Worm (Caenorhabditis elegans): Measurements from ENCODE around the gene chil-8.

chil-8 gene

DNA sequence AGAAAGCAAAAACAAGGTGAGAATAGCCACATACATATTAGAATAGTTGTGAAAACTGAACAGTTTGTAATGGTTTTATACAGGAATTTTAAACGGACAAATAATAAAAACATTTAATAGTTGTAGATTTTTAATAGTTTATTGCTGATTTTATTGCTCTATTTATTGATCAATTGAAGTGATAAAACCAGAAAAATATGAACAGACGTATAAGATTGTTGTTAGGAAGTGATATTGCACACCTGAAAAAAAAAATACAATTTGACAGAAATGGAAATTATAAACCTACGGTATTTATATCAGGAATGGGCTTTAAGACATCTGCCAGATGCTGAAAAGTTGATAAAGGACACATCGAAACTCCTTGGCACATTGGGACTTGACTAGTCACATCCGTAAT lies 45.0 kb upstream of the chil-8 start, which contains the start of gene C05C10.8:
Gene C05C10.8, minus strand, starts transcription at position 101 of the 400 bp plus-strand sequence.
- TF ChIP-seq zip-4 (GFP tag; optimal IDR thresholded peaks at IDR 0.05) (no peak), unc-86 (tag; optimal IDR thresholded peaks at IDR 0.05) (no peak), unc-30 (tag; optimal IDR thresholded peaks at IDR 0.05) (no peak), sox-4 (tag; optimal IDR thresholded peaks at IDR 0.05) (no peak), efl-1 (optimal IDR thresholded peaks at IDR 0.05) (no peak), efl-1 (GFP tag; optimal IDR thresholded peaks at IDR 0.05 in 1 of 2) (peak in 1 of 2 experiments; percentile 32)

DNA sequence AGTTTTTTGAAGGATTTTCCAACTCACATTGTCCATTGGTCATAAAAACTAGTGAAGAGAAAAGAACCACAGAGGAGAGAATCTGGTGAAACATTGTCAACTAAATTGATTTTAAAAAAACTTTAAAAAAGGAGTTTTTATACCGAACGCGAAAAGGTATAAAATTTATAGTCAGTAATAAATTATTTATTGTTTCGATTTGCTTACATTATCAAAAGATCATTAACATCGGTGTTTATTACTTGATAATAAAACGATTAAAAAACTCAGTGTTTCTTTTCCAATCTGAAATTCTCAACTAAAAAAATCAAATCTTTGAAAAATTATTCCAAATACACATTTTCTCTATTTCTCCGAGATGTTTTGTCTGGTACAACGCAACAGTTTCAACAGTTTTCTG lies 43.3 kb upstream of the chil-8 start, which contains the start of gene F26C11.4:
Gene F26C11.4, minus strand, starts transcription at position 101 of the 400 bp plus-strand sequence.
- TF ChIP-seq unc-62 (GFP tag; optimal IDR thresholded peaks at IDR 0.05): no peak
- TF ChIP-seq Y116A8C.19 (tag; optimal IDR thresholded peaks at IDR 0.05; ENCODE audit: borderline replicate concordance): no peak
- no peak for TF ChIP-seq nhr-84 (tag; optimal IDR thresholded peaks at IDR 0.05)
- no peak for TF ChIP-seq sptf-1 (tag; optimal IDR thresholded peaks at IDR 0.05)
- no peak for TF ChIP-seq fkh-8 (tag; optimal IDR thresholded peaks at IDR 0.05)
- no peak for TF ChIP-seq tlp-1 (tag; optimal IDR thresholded peaks at IDR 0.05)

DNA sequence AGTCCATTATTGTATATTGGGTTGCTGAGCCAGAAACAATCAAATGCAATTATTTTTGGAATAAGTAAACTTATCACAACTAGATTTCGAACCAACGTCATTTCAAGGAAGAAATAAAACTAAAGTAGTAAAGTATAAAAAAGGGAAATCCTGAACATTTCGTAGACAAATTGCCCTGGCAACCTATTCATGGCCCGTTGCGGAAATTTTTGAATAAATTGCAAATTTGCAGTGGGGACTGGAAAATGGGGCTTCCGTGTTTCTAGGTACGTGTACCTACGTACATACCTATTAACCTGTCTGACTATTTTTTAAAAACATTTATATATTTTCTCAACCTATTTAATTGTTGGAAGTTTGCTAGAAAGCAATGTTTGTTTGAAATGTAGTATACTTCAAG lies 42.1 kb upstream of the chil-8 start, which contains the start of gene F26C11.3:
Gene F26C11.3, minus strand, starts transcription at position 101 of the 400 bp plus-strand sequence.
- no peak for TF ChIP-seq lin-13 (GFP tag; optimal IDR thresholded peaks at IDR 0.05)

DNA sequence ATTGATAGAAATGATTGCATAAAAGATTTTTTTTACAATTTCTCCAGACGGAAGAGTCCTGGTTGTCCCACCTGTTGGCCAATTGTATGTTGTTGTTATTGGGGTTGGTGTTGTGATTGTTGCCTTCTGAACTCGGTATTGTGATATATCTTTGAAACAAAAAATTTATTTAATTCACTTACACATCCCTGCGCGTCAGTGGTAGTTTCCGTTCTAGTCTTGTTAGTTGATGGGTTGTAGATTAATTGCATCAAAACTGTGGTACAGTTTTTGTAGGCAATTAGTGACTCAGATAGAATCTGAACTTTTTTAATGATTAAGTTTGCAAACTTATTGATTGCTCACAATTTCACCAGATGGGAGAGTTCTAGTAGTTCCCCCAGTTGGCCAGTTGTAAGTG lies 31.6 kb upstream of the chil-8 start:
- TF ChIP-seq efl-1 (optimal IDR thresholded peaks at IDR 0.05): no peak
- peak in 1 of 2 experiments; percentile 62 for TF ChIP-seq efl-1 (GFP tag; optimal IDR thresholded peaks at IDR 0.05 in 1 of 2)
- no peak for TF ChIP-seq unc-62 (GFP tag; optimal IDR thresholded peaks at IDR 0.05)

DNA sequence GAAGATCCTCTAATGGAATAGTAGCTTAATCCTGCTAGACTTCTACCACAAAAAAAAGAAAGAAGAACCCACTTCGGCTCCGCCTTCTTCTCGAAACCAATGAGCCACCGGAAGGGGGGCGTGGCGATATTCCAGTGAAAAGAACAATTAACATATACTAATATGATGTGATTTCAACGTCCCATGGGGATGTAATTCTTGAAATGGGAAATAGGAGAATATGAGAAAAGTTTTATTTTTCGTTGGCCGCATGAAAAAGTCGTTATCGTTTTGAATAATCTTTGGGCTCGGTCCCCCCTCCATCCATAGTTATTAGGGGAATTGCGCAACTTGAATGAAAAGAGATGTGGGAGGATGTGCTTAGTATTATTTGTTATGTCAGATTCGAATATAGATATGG lies 27.4 kb upstream of the chil-8 start, which contains the start of gene unc-4:
Gene unc-4, minus strand, starts transcription at position 101 of the 400 bp plus-strand sequence.
- TF ChIP-seq mep-1 (tag; optimal IDR thresholded peaks at IDR 0.05): no peak
- no peak for TF ChIP-seq unc-86 (tag; optimal IDR thresholded peaks at IDR 0.05)
- TF ChIP-seq nhr-84 (tag; optimal IDR thresholded peaks at IDR 0.05): no peak
- TF ChIP-seq nhr-47 (tag; optimal IDR thresholded peaks at IDR 0.05): no peak
- TF ChIP-seq lir-3 (tag; optimal IDR thresholded peaks at IDR 0.05; ENCODE audit: poor library complexity): no peak
- TF ChIP-seq lsy-2 (tag; optimal IDR thresholded peaks at IDR 0.05): no peak
- TF ChIP-seq snpc-4 (tag; optimal IDR thresholded peaks at IDR 0.05): no peak
- TF ChIP-seq jun-1 (tag; optimal IDR thresholded peaks at IDR 0.05): no peak
- no peak for TF ChIP-seq dpl-1 (GFP tag; optimal IDR thresholded peaks at IDR 0.05)
- TF ChIP-seq nhr-85 (tag): no peak
- TF ChIP-seq C16A3.4 (tag; optimal IDR thresholded peaks at IDR 0.05): no peak
- no peak for TF ChIP-seq egl-13 (tag; optimal IDR thresholded peaks at IDR 0.05)
- no peak for TF ChIP-seq isw-1 (GFP tag; IDR thresholded peaks at IDR 0.05)

DNA sequence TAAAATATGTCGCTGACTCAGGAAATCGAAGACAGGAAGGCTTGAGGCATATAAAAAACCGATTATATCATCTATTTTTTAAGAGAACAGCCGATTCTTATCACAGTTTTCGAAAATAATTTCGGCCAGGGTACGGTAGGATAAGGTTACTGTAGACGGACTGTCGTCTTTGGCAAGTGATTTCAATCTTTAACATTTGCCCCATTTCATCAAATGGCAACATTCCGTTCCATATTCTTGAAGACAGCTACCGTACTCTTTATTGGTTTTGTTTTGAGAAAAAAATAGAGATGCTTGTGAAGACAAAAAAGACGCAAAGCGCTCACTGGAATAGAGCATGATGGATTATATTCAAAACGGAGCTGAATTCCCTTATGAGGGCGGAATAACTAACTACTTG lies 25.9 kb upstream of the chil-8 start:
- TF ChIP-seq aha-1 (tag; optimal IDR thresholded peaks at IDR 0.05) (no peak), rnt-1 (tag; optimal IDR thresholded peaks at IDR 0.05) (no peak), nhr-12 (tag; optimal IDR thresholded peaks at IDR 0.05) (no peak), ceh-88 (GFP tag; IDR thresholded peaks at IDR 0.05) (no peak), aly-2 (tag; optimal IDR thresholded peaks at IDR 0.05) (no peak), nhr-47 (tag; optimal IDR thresholded peaks at IDR 0.05) (no peak), unc-98 (GFP tag; IDR thresholded peaks at IDR 0.05) (no peak), pag-3 (tag; optimal IDR thresholded peaks at IDR 0.05; ENCODE audit: borderline replicate concordance, insufficient read depth) (no peak), vab-15 (tag; optimal IDR thresholded peaks at IDR 0.05) (no peak), nhr-71 (tag; optimal IDR thresholded peaks at IDR 0.05) (no peak), tlp-1 (tag; optimal IDR thresholded peaks at IDR 0.05) (no peak), ztf-11 (tag; optimal IDR thresholded peaks at IDR 0.05) (no peak), sptf-1 (tag; optimal IDR thresholded peaks at IDR 0.05) (no peak)

Measured in whole organism, L1 larva.